Fruit fly (Drosophila melanogaster) whole organism, adult: ENCODE results near the gene MED30.

Experiments
- CG11617 ChIP-seq: fragments of 200-800 bp; sonication (Bioruptor generic); optimal IDR thresholded peaks from 2 replicates; lab custom pipeline; 2017; ENCODE audit warnings: mild to moderate bottlenecking, missing biosample characterization, missing genetic modification reagents, missing genetic modification characterization
- CG12768 ChIP-seq: fragments of 200-800 bp; sonication (Bioruptor generic); optimal IDR thresholded peaks from 2 replicates; lab custom pipeline; 2017; ENCODE audit warnings: missing biosample characterization, missing genetic modification characterization, mild to moderate bottlenecking, moderate library complexity, missing genetic modification reagents
- CG14711 ChIP-seq: fragments of 200-800 bp; sonication (Bioruptor generic); optimal IDR thresholded peaks from 2 replicates; lab custom pipeline; 2018; ENCODE audit warnings: missing biosample characterization, mild to moderate bottlenecking, missing genetic modification characterization, moderate library complexity
- CG1620 ChIP-seq: fragments of 200-800 bp; sonication (Bioruptor generic); optimal IDR thresholded peaks from 2 replicates; lab custom pipeline; 2016; ENCODE audit warnings: missing biosample characterization, missing genetic modification characterization
- CG33017 ChIP-seq: fragments of 200-800 bp; sonication (Bioruptor generic); optimal IDR thresholded peaks from 2 replicates; lab custom pipeline; 2018; ENCODE audit warnings: missing biosample characterization, mild to moderate bottlenecking, missing genetic modification characterization, moderate library complexity
- CG5204 ChIP-seq: fragments of 200-800 bp; sonication (Bioruptor generic); optimal IDR thresholded peaks from 2 replicates; lab custom pipeline; 2016; ENCODE audit warnings: missing biosample characterization, missing genetic modification characterization
- CG7045 ChIP-seq: fragments of 200-800 bp; sonication (Bioruptor generic); optimal IDR thresholded peaks from 2 replicates; lab custom pipeline; 2017; ENCODE audit warnings: missing biosample characterization, mild to moderate bottlenecking, missing genetic modification characterization
- CG7101 ChIP-seq: fragments of 200-800 bp; sonication (Bioruptor generic); optimal IDR thresholded peaks from 2 replicates; lab custom pipeline; 2018; ENCODE audit warnings: missing biosample characterization, mild to moderate bottlenecking, missing genetic modification characterization, moderate library complexity
- Clk ChIP-seq: fragments of 200-800 bp; sonication (Bioruptor generic); optimal IDR thresholded peaks from 2 replicates; lab custom pipeline; 2017; ENCODE audit warnings: missing biosample characterization, missing genetic modification characterization
- Crg-1 ChIP-seq: fragments of 200-800 bp; sonication (Bioruptor generic); optimal IDR thresholded peaks from 2 replicates; lab custom pipeline; 2016; ENCODE audit warnings: missing biosample characterization, missing genetic modification characterization
- Hr96 ChIP-seq: fragments of 200-800 bp; sonication (Bioruptor generic); optimal IDR thresholded peaks from 2 replicates; lab custom pipeline; 2016; ENCODE audit warnings: missing biosample characterization, missing genetic modification characterization
- Mnt ChIP-seq: fragments of 200-800 bp; sonication (Bioruptor generic); optimal IDR thresholded peaks from 2 replicates; lab custom pipeline; 2016; ENCODE audit warnings: missing biosample characterization, mild to moderate bottlenecking, missing genetic modification characterization
- bab1 ChIP-seq: fragments of 200-800 bp; sonication (Bioruptor generic); optimal IDR thresholded peaks from 3 replicates; lab custom pipeline; 2019; ENCODE audit warnings: missing biosample characterization, mild to moderate bottlenecking, missing genetic modification characterization, moderate library complexity
- cic ChIP-seq: fragments of 200-800 bp; sonication (Bioruptor generic); optimal IDR thresholded peaks from 2 replicates; lab custom pipeline; 2017; ENCODE audit warnings: missing biosample characterization, mild to moderate bottlenecking, missing genetic modification characterization, moderate library complexity
- cnc ChIP-seq, 2 experiments: fragments of >200 bp; optimal IDR thresholded peaks; 2 replicates each; lab custom pipeline; 2017
- kay ChIP-seq: fragments of 200-800 bp; sonication (Bioruptor generic); peaks from one replicate; lab custom pipeline; 2016; ENCODE audit warnings: missing biosample characterization, missing genetic modification characterization, borderline replicate concordance
- ovo ChIP-seq: fragments of 200-800 bp; sonication (Bioruptor generic); optimal IDR thresholded peaks from 2 replicates; lab custom pipeline; 2016; ENCODE audit warnings: missing biosample characterization, missing genetic modification characterization
- pad ChIP-seq: fragments of 200-800 bp; sonication (Bioruptor generic); optimal IDR thresholded peaks from 3 replicates; lab custom pipeline; 2017; ENCODE audit warnings: missing biosample characterization, missing genetic modification characterization, mild to moderate bottlenecking, moderate library complexity, missing genetic modification reagents
- tj ChIP-seq: fragments of 200-800 bp; sonication (Bioruptor generic); optimal IDR thresholded peaks from 3 replicates; lab custom pipeline; 2017; ENCODE audit warnings: missing biosample characterization, mild to moderate bottlenecking, missing genetic modification characterization, moderate library complexity
- toe ChIP-seq: fragments of 200-800 bp; sonication (Bioruptor generic); optimal IDR thresholded peaks from 2 replicates; lab custom pipeline; 2016; ENCODE audit warnings: missing biosample characterization, missing genetic modification characterization

MED30 gene

dm6 chr3L:614751-615424, 39.0 kb downstream of the MED30 start:
- TF ChIP-seq CG12768 (no peak), tj (GFP tag; lab: Kevin White, UChicago) (no peak), CG11617 (GFP tag; lab: Kevin White, UChicago) (no peak), Hr96 (GFP tag; lab: Kevin White, UChicago) (no peak), Mnt (GFP tag; lab: Kevin White, UChicago) (no peak), cic (GFP tag; lab: Kevin White, UChicago) (no peak), CG5204 (GFP tag; lab: Kevin White, UChicago) (no peak), cnc (optimal IDR thresholded peaks at IDR 0.05; lab: Kevin White, UChicago) (no peak)

- TF ChIP-seq CG11617 (GFP tag; lab: Kevin White, UChicago) (no peak), kay (GFP tag; lab: Kevin White, UChicago) (no peak), Clk (GFP tag; lab: Kevin White, UChicago) (no peak), Crg-1 (no peak), tj (GFP tag; lab: Kevin White, UChicago) (no peak), CG33017 (no peak), CG7101 (tag; lab: Kevin White, UChicago) (no peak), CG5204 (GFP tag; lab: Kevin White, UChicago) (no peak), ovo (GFP tag; lab: Kevin White, UChicago) (no peak)
Measured at dm6 chr3L:613578-614300, 40.1 kb downstream of the MED30 start.

- TF ChIP-seq bab1 (GFP tag; lab: Kevin White, UChicago) (peak; percentile 2), CG14711 (tag; lab: Kevin White, UChicago) (no peak)
Measured at dm6 chr3L:611639-612611, 42.0 kb downstream of the MED30 start.

- TF ChIP-seq ovo (GFP tag; lab: Kevin White, UChicago) (no peak), toe (GFP tag; lab: Kevin White, UChicago) (no peak), CG1620 (no peak), Hr96 (GFP tag; lab: Kevin White, UChicago) (no peak), Clk (GFP tag; lab: Kevin White, UChicago) (no peak), cic (GFP tag; lab: Kevin White, UChicago) (no peak)
Measured at dm6 chr3L:610765-611164, 43.1 kb downstream of the MED30 start.

- TF ChIP-seq tj (GFP tag; lab: Kevin White, UChicago) (peak; percentile 19), CG11617 (GFP tag; lab: Kevin White, UChicago) (no peak)
Measured at dm6 chr3L:609163-609562, 44.7 kb downstream of the MED30 start.

- TF ChIP-seq CG1620 (no peak), CG33017 (no peak), CG11617 (GFP tag; lab: Kevin White, UChicago) (no peak), Clk (GFP tag; lab: Kevin White, UChicago) (no peak), Crg-1 (no peak), CG14711 (tag; lab: Kevin White, UChicago) (no peak), Mnt (GFP tag; lab: Kevin White, UChicago) (no peak), tj (GFP tag; lab: Kevin White, UChicago) (no peak), CG7101 (tag; lab: Kevin White, UChicago) (no peak), CG12768 (no peak), CG7045 (GFP tag; lab: Kevin White, UChicago) (no peak), bab1 (GFP tag; lab: Kevin White, UChicago) (no peak), pad (GFP tag; lab: Kevin White, UChicago) (no peak), cnc (optimal IDR thresholded peaks at IDR 0.05; lab: Kevin White, UChicago) (no peak), Hr96 (GFP tag; lab: Kevin White, UChicago) (no peak), kay (GFP tag; lab: Kevin White, UChicago) (no peak), toe (GFP tag; lab: Kevin White, UChicago) (no peak), cic (GFP tag; lab: Kevin White, UChicago) (no peak), CG5204 (GFP tag; lab: Kevin White, UChicago) (no peak)
Measured at dm6 chr3L:608362-608761, 45.5 kb downstream of the MED30 start.
